Fruit fly (Drosophila melanogaster): ENCODE data around the gene knrl.

DNA sequence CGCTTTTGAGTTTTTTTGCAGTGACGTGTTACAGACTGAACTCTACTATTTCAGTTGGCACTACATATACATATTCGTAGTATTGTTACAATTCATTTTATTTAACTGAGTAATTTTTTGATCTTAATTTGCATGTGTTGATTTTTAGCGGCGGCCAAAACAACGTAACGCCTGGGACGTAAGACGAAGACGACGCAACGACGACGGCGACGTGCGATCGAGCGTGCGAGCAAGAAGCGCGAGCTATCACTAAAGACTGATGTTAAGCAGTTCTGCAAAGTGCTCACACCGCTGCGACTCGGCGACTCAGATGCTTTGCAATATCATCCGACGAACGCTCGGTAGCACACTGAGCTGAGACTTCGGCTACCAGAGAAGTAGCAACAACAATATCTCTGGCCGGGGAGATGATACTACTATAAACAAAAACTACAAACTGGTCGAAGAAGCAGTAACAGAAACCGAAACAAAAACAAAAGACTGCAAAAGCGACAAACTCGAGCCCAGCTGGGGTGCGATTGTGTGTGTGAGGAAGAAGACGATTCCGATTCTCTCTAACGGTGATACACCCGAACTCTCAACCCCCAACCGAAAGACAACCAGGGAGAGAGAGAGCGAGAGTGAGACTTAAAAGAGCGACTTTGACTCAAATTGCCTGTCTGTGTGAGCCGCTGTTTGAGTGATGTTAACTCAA, at the start of gene knrl:
- no peak for TF ChIP-seq Hr39 (GFP tag; optimal IDR thresholded peaks at IDR 0.05)
- no peak for TF ChIP-seq Gug (GFP tag; IDR thresholded peaks at IDR 0.05)
